Fruit fly (Drosophila melanogaster) whole organism, embryonic: ENCODE results near the gene nop5.

Experiments used
- CG10209 ChIP-seq: fragments of 200-800 bp; sonication (Bioruptor generic); optimal IDR thresholded peaks from 3 replicates; lab custom pipeline; 2017; ENCODE audit warnings: missing biosample characterization, mild to moderate bottlenecking, missing genetic modification characterization, missing genetic modification reagents
- CG10979 ChIP-seq: fragments of 200-800 bp; sonication (Bioruptor generic); optimal IDR thresholded peaks from 2 replicates; lab custom pipeline; 2018; ENCODE audit warnings: missing biosample characterization, mild to moderate bottlenecking, missing genetic modification characterization, moderate library complexity
- CG12391 ChIP-seq: fragments of 200-800 bp; sonication (Bioruptor generic); optimal IDR thresholded peaks from 3 replicates; lab custom pipeline; 2018; ENCODE audit warnings: missing biosample characterization, mild to moderate bottlenecking, missing genetic modification characterization, moderate library complexity
- CG12942 ChIP-seq: fragments of 200-800 bp; sonication (Bioruptor generic); optimal IDR thresholded peaks from 3 replicates; lab custom pipeline; 2016; ENCODE audit warnings: missing biosample characterization, missing genetic modification characterization
- CG13296 ChIP-seq: fragments of 200-800 bp; sonication (Bioruptor generic); optimal IDR thresholded peaks from 3 replicates; lab custom pipeline; 2018; ENCODE audit warnings: missing biosample characterization, mild to moderate bottlenecking, missing genetic modification characterization
- CG14710 ChIP-seq: fragments of 200-800 bp; sonication (Bioruptor generic); optimal IDR thresholded peaks from 3 replicates; lab custom pipeline; 2019; ENCODE audit warnings: missing biosample characterization, mild to moderate bottlenecking, missing genetic modification characterization, moderate library complexity
- CG15011 ChIP-seq: fragments of 200-800 bp; sonication (Bioruptor generic); optimal IDR thresholded peaks from 3 replicates; lab custom pipeline; 2018; ENCODE audit warnings: missing biosample characterization, mild to moderate bottlenecking, missing genetic modification characterization
- CG15514 ChIP-seq: fragments of 200-800 bp; sonication (Bioruptor generic); optimal IDR thresholded peaks from 3 replicates; lab custom pipeline; 2017; ENCODE audit warnings: missing biosample characterization, missing genetic modification characterization, mild to moderate bottlenecking, moderate library complexity, missing genetic modification reagents
- CG16779 ChIP-seq: fragments of 200-800 bp; sonication (Bioruptor generic); IDR thresholded peaks from 2 replicates; pipeline ENCODE4 v1.3.6; 2022; ENCODE audit warnings: missing biosample characterization, missing genetic modification characterization
- CG16815 ChIP-seq: fragments of 200-800 bp; sonication (Bioruptor generic); optimal IDR thresholded peaks from 3 replicates; lab custom pipeline; 2017; ENCODE audit warnings: missing biosample characterization, mild to moderate bottlenecking, missing genetic modification characterization
- CG17361 ChIP-seq: fragments of 200-800 bp; sonication (Bioruptor generic); IDR thresholded peaks from 3 replicates; pipeline ENCODE4 v1.3.6; 2022; ENCODE audit warnings: missing biosample characterization, missing genetic modification characterization
- CG17385 ChIP-seq: fragments of 200-800 bp; sonication (Bioruptor generic); optimal IDR thresholded peaks from 3 replicates; lab custom pipeline; 2018; ENCODE audit warnings: missing biosample characterization, mild to moderate bottlenecking, missing genetic modification characterization
- CG31224 ChIP-seq: fragments of 200-800 bp; sonication (Bioruptor generic); IDR thresholded peaks from 2 replicates; pipeline ENCODE4 v1.3.6; 2022; ENCODE audit warnings: missing biosample characterization, missing genetic modification characterization
- CG4360 ChIP-seq: fragments of 200-800 bp; sonication (Bioruptor generic); IDR thresholded peaks from 2 replicates; pipeline ENCODE4 v1.3.6; 2022; ENCODE audit warnings: missing biosample characterization, missing genetic modification characterization
- CG6175 ChIP-seq: fragments of 200-800 bp; sonication (Bioruptor generic); IDR thresholded peaks from 3 replicates; pipeline ENCODE4 v1.3.6; 2022; ENCODE audit warnings: missing biosample characterization, missing genetic modification characterization
- CG6791 ChIP-seq: fragments of 200-800 bp; sonication (Bioruptor generic); IDR thresholded peaks from 3 replicates; pipeline ENCODE4 v1.3.6; 2022; ENCODE audit warnings: missing biosample characterization, missing genetic modification characterization; ENCODE audit not compliant: partially characterized antibody
- CG7839 ChIP-seq: fragments of 200-800 bp; sonication (Bioruptor generic); optimal IDR thresholded peaks from 3 replicates; lab custom pipeline; 2018; ENCODE audit warnings: missing biosample characterization, mild to moderate bottlenecking, missing genetic modification characterization, moderate library complexity
- CG7987 ChIP-seq: fragments of 200-800 bp; sonication (Bioruptor generic); optimal IDR thresholded peaks from 2 replicates; lab custom pipeline; 2018; ENCODE audit warnings: missing biosample characterization, mild to moderate bottlenecking, missing genetic modification characterization, moderate library complexity
- CG8281 ChIP-seq: fragments of 200-800 bp; sonication (Bioruptor generic); optimal IDR thresholded peaks from 2 replicates; lab custom pipeline; 2018; ENCODE audit warnings: missing biosample characterization, mild to moderate bottlenecking, missing genetic modification characterization, moderate library complexity
- CG9817 ChIP-seq: fragments of 200-800 bp; sonication (Bioruptor generic); optimal IDR thresholded peaks from 2 replicates; lab custom pipeline; 2018; ENCODE audit warnings: missing biosample characterization, mild to moderate bottlenecking, missing genetic modification characterization, moderate library complexity
- CrebB ChIP-seq: fragments of 200-800 bp; sonication (Bioruptor generic); optimal IDR thresholded peaks from 3 replicates; lab custom pipeline; 2018; ENCODE audit warnings: missing biosample characterization, mild to moderate bottlenecking, missing genetic modification characterization
- D ChIP-seq, 2 experiments: fragments of 200-800 bp in 1 of 2; fragments of >200 bp in 1 of 2; sonication (Bioruptor generic) in 1 of 2; optimal IDR thresholded peaks; 2 replicates in 1 of 2; 3 replicates in 1 of 2; lab custom pipeline; 2017; ENCODE audit warnings: mild to moderate bottlenecking in 1 of 2, missing biosample characterization in 1 of 2, missing genetic modification characterization in 1 of 2, missing genetic modification reagents in 1 of 2
- D19A ChIP-seq: fragments of 200-800 bp; optimal IDR thresholded peaks from 3 replicates; lab custom pipeline; 2019; ENCODE audit warnings: missing biosample characterization, mild to moderate bottlenecking, missing genetic modification characterization, moderate library complexity
- Dek ChIP-seq: fragments of 200-800 bp; sonication (Bioruptor generic); optimal IDR thresholded peaks from 3 replicates; lab custom pipeline; 2019; ENCODE audit warnings: missing biosample characterization, mild to moderate bottlenecking, missing genetic modification characterization, moderate library complexity
- Doc3 ChIP-seq: fragments of 200-800 bp; sonication (Bioruptor generic); IDR thresholded peaks from 3 replicates; pipeline ENCODE4 v1.3.6; 2022; ENCODE audit warnings: missing biosample characterization, missing genetic modification characterization; ENCODE audit not compliant: partially characterized antibody
- Dref ChIP-seq: fragments of 200-800 bp; sonication (Bioruptor generic); IDR thresholded peaks from 2 replicates; pipeline ENCODE4 v1.3.6; 2022; ENCODE audit warnings: missing biosample characterization, missing genetic modification characterization
- Fer2 ChIP-seq: fragments of 200-800 bp; sonication (Bioruptor generic); optimal IDR thresholded peaks from 2 replicates; lab custom pipeline; 2018; ENCODE audit warnings: missing biosample characterization, mild to moderate bottlenecking, missing genetic modification characterization, moderate library complexity
- HLH3B ChIP-seq: fragments of 200-800 bp; sonication (Bioruptor generic); IDR thresholded peaks from 2 replicates; pipeline ENCODE4 v1.3.6; 2022; ENCODE audit warnings: missing biosample characterization, missing genetic modification characterization
- Jarid2 ChIP-seq: fragments of 200-800 bp; sonication (Bioruptor generic); optimal IDR thresholded peaks from 3 replicates; lab custom pipeline; 2017; ENCODE audit warnings: mild to moderate bottlenecking, missing biosample characterization, missing genetic modification reagents, missing genetic modification characterization
- Ssrp ChIP-seq: fragments of 200-800 bp; sonication (Bioruptor generic); optimal IDR thresholded peaks from 2 replicates; lab custom pipeline; 2018; ENCODE audit warnings: missing biosample characterization, mild to moderate bottlenecking, missing genetic modification characterization, moderate library complexity
- Trl ChIP-seq, 3 experiments: fragments of >200 bp in 2 of 3; fragments of 200-800 bp in 1 of 3; sonication (Bioruptor generic) in 1 of 3; optimal IDR thresholded peaks; 2 replicates in 1 of 3; 3 replicates in 2 of 3; lab custom pipeline; 2016 to 2017; ENCODE audit warnings: missing biosample characterization in 1 of 3, missing genetic modification characterization in 1 of 3
- az2 ChIP-seq: fragments of 200-800 bp; sonication (Bioruptor generic); optimal IDR thresholded peaks from 3 replicates; lab custom pipeline; 2016; ENCODE audit warnings: missing biosample characterization, missing genetic modification characterization
- cad ChIP-seq: fragments of >200 bp; optimal IDR thresholded peaks from 2 replicates; lab custom pipeline; 2017; ENCODE audit warnings: missing biosample characterization, missing genetic modification characterization
- dpn ChIP-seq, 2 experiments: fragments of 200-800 bp; sonication (Bioruptor generic); optimal IDR thresholded peaks; 3 replicates each; lab custom pipeline; 2016; ENCODE audit warnings: missing biosample characterization in 2 of 2, missing genetic modification characterization in 2 of 2
- dysf ChIP-seq: fragments of 200-800 bp; sonication (Bioruptor generic); IDR thresholded peaks from 3 replicates; pipeline ENCODE4 v1.3.6; 2022; ENCODE audit warnings: missing biosample characterization, missing genetic modification characterization
- grau ChIP-seq: fragments of 200-800 bp; optimal IDR thresholded peaks from 3 replicates; lab custom pipeline; 2019; ENCODE audit warnings: missing biosample characterization, mild to moderate bottlenecking, missing genetic modification characterization, moderate library complexity
- hb ChIP-seq: fragments of 200-800 bp; sonication (Bioruptor generic); IDR thresholded peaks from 3 replicates; pipeline ENCODE4 v1.3.6; 2022; ENCODE audit warnings: missing biosample characterization, missing genetic modification characterization; ENCODE audit not compliant: partially characterized antibody
- ken ChIP-seq: fragments of 200-800 bp; sonication (Bioruptor generic); IDR thresholded peaks from 3 replicates; pipeline ENCODE4 v1.3.6; 2022; ENCODE audit warnings: missing biosample characterization, missing genetic modification characterization
- nerfin-1 ChIP-seq: fragments of 200-800 bp; sonication (Bioruptor generic); optimal IDR thresholded peaks from 3 replicates; lab custom pipeline; 2019; ENCODE audit warnings: missing biosample characterization, mild to moderate bottlenecking, missing genetic modification characterization, moderate library complexity
- p53 ChIP-seq: fragments of 200-800 bp; sonication (Bioruptor generic); optimal IDR thresholded peaks from 2 replicates; lab custom pipeline; 2016; ENCODE audit warnings: missing biosample characterization, missing genetic modification characterization
- pfk ChIP-seq: fragments of 200-800 bp; sonication (Bioruptor generic); optimal IDR thresholded peaks from 2 replicates; lab custom pipeline; 2018; ENCODE audit warnings: missing biosample characterization, mild to moderate bottlenecking, missing genetic modification characterization, moderate library complexity
- pho ChIP-seq: fragments of 200-800 bp; sonication (Bioruptor generic); optimal IDR thresholded peaks from 2 replicates; lab custom pipeline; 2016; ENCODE audit warnings: missing biosample characterization, missing genetic modification characterization
- phol ChIP-seq: fragments of 200-800 bp; sonication (Bioruptor generic); optimal IDR thresholded peaks from 3 replicates; lab custom pipeline; 2018; ENCODE audit warnings: missing biosample characterization, mild to moderate bottlenecking, missing genetic modification characterization, moderate library complexity
- row ChIP-seq: fragments of 200-800 bp; sonication (Bioruptor generic); IDR thresholded peaks from 3 replicates; pipeline ENCODE4 v1.3.6; 2022; ENCODE audit warnings: missing biosample characterization, missing genetic modification characterization
- run ChIP-seq: fragments of 200-800 bp; sonication (Bioruptor generic); optimal IDR thresholded peaks from 3 replicates; lab custom pipeline; 2018; ENCODE audit warnings: missing biosample characterization, mild to moderate bottlenecking, missing genetic modification characterization
- sug ChIP-seq: fragments of 200-800 bp; optimal IDR thresholded peaks from 2 replicates; lab custom pipeline; 2019; ENCODE audit warnings: missing biosample characterization, mild to moderate bottlenecking, missing genetic modification characterization, moderate library complexity
- zfh1 ChIP-seq: fragments of 200-800 bp; sonication (Bioruptor generic); IDR thresholded peaks from 3 replicates; pipeline ENCODE4 v1.3.6; 2022; ENCODE audit warnings: missing biosample characterization, missing genetic modification characterization

The nop5 gene

DNA sequence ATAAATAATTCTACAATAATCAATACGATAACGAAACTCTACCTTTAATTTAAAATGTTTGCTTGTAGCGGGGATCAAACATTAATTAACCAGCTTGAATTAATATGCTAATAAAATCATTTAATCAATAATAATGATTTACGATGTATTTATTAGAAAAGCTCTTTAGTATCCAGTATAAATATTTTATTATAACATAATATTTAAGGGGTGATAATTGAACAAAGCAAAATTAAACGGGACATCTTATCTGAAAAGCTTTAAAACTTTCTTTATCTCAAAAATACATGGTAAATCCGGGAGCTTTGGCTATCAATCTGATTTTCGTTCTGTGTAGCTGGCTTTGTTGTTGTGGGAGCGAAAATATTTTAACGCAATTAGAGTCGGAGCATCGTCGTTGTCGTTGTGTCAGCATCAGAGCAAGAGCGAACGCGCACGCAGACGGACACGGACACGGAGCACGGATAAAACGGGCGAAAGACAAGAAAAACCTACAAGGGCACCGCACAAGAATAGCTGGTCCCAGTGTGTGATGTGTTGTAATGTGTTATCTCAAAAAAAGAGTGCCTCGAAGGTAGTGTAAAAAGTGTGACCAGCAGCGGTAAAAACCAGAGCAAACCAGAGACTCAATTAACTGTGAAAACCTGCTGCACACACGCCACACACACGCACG lies 43.9 kb downstream of the nop5 start, which contains the start of gene Nlg2 (continued):
- TF ChIP-seq CG12391 (tag; lab: Kevin White, UChicago): peak; percentile 71
- peak; percentile 3 to 40 for TF ChIP-seq dpn (GFP tag; optimal IDR thresholded peaks at IDR 0.05; lab: Kevin White, UChicago)
- TF ChIP-seq CG17361 (GFP tag; lab: Robert Waterston, UW): peak; percentile 87; the same call in 2 of the 3 replicates
- TF ChIP-seq CG8281 (tag; lab: Kevin White, UChicago): peak; percentile 17
- TF ChIP-seq CG9817 (tag; lab: Kevin White, UChicago): peak; percentile 36
- no peak for TF ChIP-seq CG7987 (GFP tag; lab: Kevin White, UChicago)
- peak; percentile 64 for TF ChIP-seq phol (tag; lab: Kevin White, UChicago)
- peak; percentile 40 for TF ChIP-seq Ssrp (tag; lab: Kevin White, UChicago)
- no peak for TF ChIP-seq D (optimal IDR thresholded peaks at IDR 0.05; lab: Kevin White, UChicago)
- peak; percentile 47 for TF ChIP-seq D (GFP tag; optimal IDR thresholded peaks at IDR 0.05; lab: Kevin White, UChicago)
- TF ChIP-seq Jarid2: no peak
- no peak for TF ChIP-seq CG12942 (GFP tag; lab: Kevin White, UChicago)
- peak; percentile 16 for TF ChIP-seq run (tag; lab: Kevin White, UChicago)
- TF ChIP-seq Fer2: peak; percentile 23
- no peak for TF ChIP-seq CG6175 (GFP tag; lab: Robert Waterston, UW)
- peak; percentile 58; the same call in 2 of the 3 replicates for TF ChIP-seq dysf (GFP tag; lab: Robert Waterston, UW)
- no peak for TF ChIP-seq zfh1
- peak; percentile 20 for TF ChIP-seq az2 (GFP tag; lab: Kevin White, UChicago)
- TF ChIP-seq CG16779 (GFP tag; lab: Robert Waterston, UW): peak; percentile 58; the same call in 1 of the 2 replicates
- TF ChIP-seq Dref (GFP tag; lab: Robert Waterston, UW): 0 out of 2 replicates have a peak, but pooled peaks have one; percentile 10
- TF ChIP-seq CrebB (tag; lab: Kevin White, UChicago): no peak
- peak; percentile 54 for TF ChIP-seq D19A (tag; lab: Kevin White, UChicago)
- no peak for TF ChIP-seq cad (GFP tag; lab: Kevin White, UChicago)
- no peak for TF ChIP-seq p53 (GFP tag; lab: Kevin White, UChicago)
- TF ChIP-seq CG17385 (GFP tag; lab: Kevin White, UChicago): peak; percentile 62
- no peak for TF ChIP-seq HLH3B
- TF ChIP-seq sug: peak; percentile 64
- peak; percentile 43 for TF ChIP-seq nerfin-1 (tag; lab: Kevin White, UChicago)
- TF ChIP-seq CG10979 (tag; lab: Kevin White, UChicago): peak; percentile 52
- TF ChIP-seq hb (GFP tag; lab: Robert Waterston, UW): no peak
- peak; percentile 72 for TF ChIP-seq CG13296 (GFP tag; lab: Kevin White, UChicago)
- peak; percentile 48 for TF ChIP-seq Dek (tag; lab: Kevin White, UChicago)
- TF ChIP-seq ken (GFP tag; lab: Robert Waterston, UW): no peak
- peak; percentile 35 for TF ChIP-seq CG14710 (tag; lab: Kevin White, UChicago)
- peak; percentile 66 for TF ChIP-seq row (GFP tag; lab: Robert Waterston, UW)
- peak; percentile 60 for TF ChIP-seq CG10209
- TF ChIP-seq CG7839: peak; percentile 78
- TF ChIP-seq CG16815: peak; percentile 20
- no peak for TF ChIP-seq CG6791 (GFP tag; lab: Robert Waterston, UW)
- TF ChIP-seq CG31224: no peak
- peak; percentile 6 for TF ChIP-seq CG15514 (GFP tag; lab: Kevin White, UChicago)
- TF ChIP-seq pho: no peak
- TF ChIP-seq grau: peak; percentile 75
- no peak for TF ChIP-seq CG4360 (GFP tag; lab: Robert Waterston, UW)
- TF ChIP-seq pfk (GFP tag; lab: Kevin White, UChicago): no peak
- TF ChIP-seq Trl (optimal IDR thresholded peaks at IDR 0.05; lab: Kevin White, UChicago): peak in 1 of 2 experiments; percentile 45
- no peak for TF ChIP-seq Trl (GFP tag; optimal IDR thresholded peaks at IDR 0.05; lab: Kevin White, UChicago)
- TF ChIP-seq CG15011 (GFP tag; lab: Kevin White, UChicago): peak; percentile 56
- 0 out of 3 replicates have a peak, but pooled peaks have one; percentile 23 for TF ChIP-seq Doc3 (GFP tag; lab: Robert Waterston, UW)
